ENCODE assay signal across 5 worm cellular contexts in the genomic region with DNA sequence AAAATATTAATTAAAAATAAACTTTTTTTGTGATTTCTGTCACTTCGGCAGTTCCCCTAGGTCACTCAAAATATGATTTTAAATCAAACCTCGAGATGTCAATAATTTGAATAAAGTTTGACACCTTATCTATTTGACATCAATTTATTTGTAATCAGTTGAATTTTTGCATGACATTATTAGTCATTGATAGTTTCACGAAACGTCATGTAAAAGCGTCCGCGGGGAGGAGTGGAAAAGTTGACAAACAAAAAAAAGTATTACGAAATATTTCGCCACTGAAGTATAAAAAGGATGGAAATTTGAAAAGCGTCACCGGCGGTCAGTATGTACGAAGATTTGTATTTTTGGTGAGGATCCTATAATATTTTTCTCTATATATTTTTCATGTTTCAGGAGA.
TF ChIP-seq lines count a peak whose summit lies in the region.

A gene (plus strand): TSS at position 271 of the 400 bp plus-strand sequence.

TF ChIP-seq in whole organism, L1 larva, 84 proteins besides CTCF, POLR2A, EP300 and RAD21:
- TF ChIP-seq jun-1 (tag; optimal IDR thresholded peaks at IDR 0.05; lab: Kevin White, UChicago) (no peak), skn-1 (tag; optimal IDR thresholded peaks at IDR 0.05; lab: Kevin White, UChicago) (peak; percentile 53), fos-1 (tag; optimal IDR thresholded peaks at IDR 0.05; lab: Kevin White, UChicago) (no peak), nhr-28 (tag; optimal IDR thresholded peaks at IDR 0.05; lab: Kevin White, UChicago) (no peak), efl-3 (GFP tag; optimal IDR thresholded peaks at IDR 0.05; lab: Kevin White, UChicago) (no peak), zip-4 (GFP tag; optimal IDR thresholded peaks at IDR 0.05; lab: Kevin White, UChicago) (peak; percentile 73), mef-2 (tag; optimal IDR thresholded peaks at IDR 0.05; lab: Kevin White, UChicago) (no peak), ama-1 (optimal IDR thresholded peaks at IDR 0.05; lab: Kevin White, UChicago) (no peak), unc-130 (tag; optimal IDR thresholded peaks at IDR 0.05; lab: Kevin White, UChicago) (no peak), nhr-77 (tag; optimal IDR thresholded peaks at IDR 0.05; lab: Kevin White, UChicago) (no peak), lin-15B (tag; optimal IDR thresholded peaks at IDR 0.05; lab: Kevin White, UChicago) (no peak), elt-2 (tag; optimal IDR thresholded peaks at IDR 0.05; lab: Kevin White, UChicago) (peak; percentile 74)

TF ChIP-seq in whole organism, L2 larva, 48 proteins besides CTCF, POLR2A, EP300 and RAD21 (continues in another document):
- TF ChIP-seq blmp-1 (tag; optimal IDR thresholded peaks at IDR 0.05; lab: Kevin White, UChicago; ENCODE audit: insufficient read depth) (no peak), ceh-16 (tag; optimal IDR thresholded peaks at IDR 0.05; lab: Kevin White, UChicago) (no peak), Y55F3AM.14 (GFP tag; optimal IDR thresholded peaks at IDR 0.05; lab: Kevin White, UChicago) (no peak), nhr-129 (tag; optimal IDR thresholded peaks at IDR 0.05; lab: Kevin White, UChicago) (peak; percentile 86), sem-4 (tag; optimal IDR thresholded peaks at IDR 0.05; lab: Kevin White, UChicago) (no peak), fos-1 (tag; optimal IDR thresholded peaks at IDR 0.05; lab: Kevin White, UChicago) (peak; percentile 97), sma-3 (GFP tag; optimal IDR thresholded peaks at IDR 0.05; lab: Kevin White, UChicago) (no peak), lin-13 (GFP tag; optimal IDR thresholded peaks at IDR 0.05; lab: Kevin White, UChicago) (no peak), nhr-25 (tag; optimal IDR thresholded peaks at IDR 0.05; lab: Kevin White, UChicago) (no peak), unc-39 (tag; optimal IDR thresholded peaks at IDR 0.05; lab: Kevin White, UChicago) (no peak), mab-5 (tag; optimal IDR thresholded peaks at IDR 0.05; lab: Kevin White, UChicago) (no peak), nhr-12 (tag; optimal IDR thresholded peaks at IDR 0.05; lab: Kevin White, UChicago) (no peak), elt-1 (tag; optimal IDR thresholded peaks at IDR 0.05; lab: Kevin White, UChicago) (no peak), sma-9 (GFP tag; optimal IDR thresholded peaks at IDR 0.05; lab: Kevin White, UChicago) (peak; percentile 59), sma-9 (tag; optimal IDR thresholded peaks at IDR 0.05; lab: Kevin White, UChicago) (no peak), gmeb-1 (tag; optimal IDR thresholded peaks at IDR 0.05; lab: Kevin White, UChicago) (peak; percentile 46), ceh-82 (tag; optimal IDR thresholded peaks at IDR 0.05; lab: Kevin White, UChicago) (no peak), unc-62 (GFP tag; optimal IDR thresholded peaks at IDR 0.05; lab: Kevin White, UChicago) (no peak), skn-1 (tag; optimal IDR thresholded peaks at IDR 0.05; lab: Kevin White, UChicago) (peak; percentile 67), snpc-4 (tag; optimal IDR thresholded peaks at IDR 0.05; lab: Kevin White, UChicago) (no peak)

TF ChIP-seq in whole organism, L3 larva, 47 proteins besides CTCF, POLR2A, EP300 and RAD21:
- TF ChIP-seq ZK546.5 (tag; optimal IDR thresholded peaks at IDR 0.05; lab: Kevin White, UChicago) (no peak), R02D3.7 (tag; optimal IDR thresholded peaks at IDR 0.05; lab: Kevin White, UChicago) (no peak), nfya-1 (tag; optimal IDR thresholded peaks at IDR 0.05; lab: Kevin White, UChicago; ENCODE audit: insufficient read depth) (no peak), elt-2 (tag; optimal IDR thresholded peaks at IDR 0.05; lab: Kevin White, UChicago) (peak; percentile 92), jun-1 (tag; optimal IDR thresholded peaks at IDR 0.05; lab: Kevin White, UChicago) (peak; percentile 64), nhr-23 (tag; optimal IDR thresholded peaks at IDR 0.05; lab: Kevin White, UChicago) (no peak), fkh-10 (GFP tag; optimal IDR thresholded peaks at IDR 0.05; lab: Kevin White, UChicago) (no peak), nhr-12 (tag; optimal IDR thresholded peaks at IDR 0.05; lab: Kevin White, UChicago) (no peak), pqm-1 (tag; optimal IDR thresholded peaks at IDR 0.05; lab: Kevin White, UChicago) (peak; percentile 81)

TF ChIP-seq in whole organism, L4 larva, 104 proteins besides CTCF, POLR2A, EP300 and RAD21 (continues in another document):
- TF ChIP-seq nhr-28 (tag; optimal IDR thresholded peaks at IDR 0.05; lab: Kevin White, UChicago) (peak; percentile 81), pqm-1 (tag; optimal IDR thresholded peaks at IDR 0.05; lab: Kevin White, UChicago) (peak; percentile 75), nhr-76 (tag; optimal IDR thresholded peaks at IDR 0.05; lab: Kevin White, UChicago) (no peak), pha-4 (GFP tag; IDR thresholded peaks at IDR 0.05; lab: Robert Waterston, UW) (peak; percentile 38; the same call in 1 of the 2 replicates), pha-4 (tag; optimal IDR thresholded peaks at IDR 0.05; lab: Kevin White, UChicago) (peak; percentile 29), nhr-48 (tag; optimal IDR thresholded peaks at IDR 0.05; lab: Kevin White, UChicago) (peak; percentile 45), Y5F2A.4 (GFP tag; optimal IDR thresholded peaks at IDR 0.05; lab: Kevin White, UChicago) (no peak), nhr-102 (tag; optimal IDR thresholded peaks at IDR 0.05; lab: Kevin White, UChicago) (peak; percentile 66), php-3 (GFP tag; IDR thresholded peaks at IDR 0.05; lab: Robert Waterston, UW) (peak; percentile 78), Y105C5A.15 (GFP tag; IDR thresholded peaks at IDR 0.05; lab: Robert Waterston, UW) (no peak), jun-1 (tag; optimal IDR thresholded peaks at IDR 0.05; lab: Kevin White, UChicago) (no peak), dpl-1 (GFP tag; optimal IDR thresholded peaks at IDR 0.05; lab: Kevin White, UChicago) (peak; percentile 14), lir-3 (tag; optimal IDR thresholded peaks at IDR 0.05; lab: Kevin White, UChicago) (no peak), ztf-7 (tag; optimal IDR thresholded peaks at IDR 0.05; lab: Kevin White, UChicago) (peak; percentile 67), nhr-6 (tag; optimal IDR thresholded peaks at IDR 0.05; lab: Kevin White, UChicago) (peak; percentile 17), mxl-3 (GFP tag; optimal IDR thresholded peaks at IDR 0.05; lab: Kevin White, UChicago) (no peak), nhr-77 (tag; optimal IDR thresholded peaks at IDR 0.05; lab: Kevin White, UChicago) (peak; percentile 86), madf-9 (GFP tag; conservative IDR thresholded peaks at IDR 0.05; lab: Robert Waterston, UW) (no peak), aha-1 (tag; lab: Kevin White, UChicago) (no peak), ztf-11 (tag; optimal IDR thresholded peaks at IDR 0.05; lab: Kevin White, UChicago) (no peak), dmd-6 (GFP tag; IDR thresholded peaks at IDR 0.05; lab: Robert Waterston, UW) (peak; percentile 97), nhr-41 (GFP tag; IDR thresholded peaks at IDR 0.05; lab: Robert Waterston, UW) (peak; percentile 58; the same call in 1 of the 2 replicates), duxl-1 (tag; optimal IDR thresholded peaks at IDR 0.05; lab: Kevin White, UChicago; ENCODE audit: poor library complexity) (no peak), sdz-12 (GFP tag; optimal IDR thresholded peaks at IDR 0.05; lab: Kevin White, UChicago) (no peak), lin-1 (GFP tag; IDR thresholded peaks at IDR 0.05; lab: Robert Waterston, UW) (0 out of 2 replicates have a peak, but pooled peaks have one; percentile 45), lsy-2 (tag; optimal IDR thresholded peaks at IDR 0.05; lab: Kevin White, UChicago) (no peak)

TF ChIP-seq in whole organism, young adult, 124 proteins besides CTCF, POLR2A, EP300 and RAD21:
- TF ChIP-seq snpc-3.4 (tag; optimal IDR thresholded peaks at IDR 0.05; lab: Kevin White, UChicago) (no peak), tbp1 (GFP tag; optimal IDR thresholded peaks at IDR 0.05; lab: Kevin White, UChicago) (no peak), nhr-179 (tag; optimal IDR thresholded peaks at IDR 0.05; lab: Kevin White, UChicago) (no peak), let-607 (tag; optimal IDR thresholded peaks at IDR 0.05; lab: Kevin White, UChicago) (peak in 1 of 2 experiments; percentile 29), lin-35 (GFP tag; optimal IDR thresholded peaks at IDR 0.05; lab: Kevin White, UChicago) (no peak), ets-4 (GFP tag; optimal IDR thresholded peaks at IDR 0.05; lab: Kevin White, UChicago) (peak; percentile 2), efl-1 (GFP tag; optimal IDR thresholded peaks at IDR 0.05; lab: Kevin White, UChicago) (no peak), ccch-3 (GFP tag; optimal IDR thresholded peaks at IDR 0.05; lab: Kevin White, UChicago) (no peak), ceh-79 (tag; optimal IDR thresholded peaks at IDR 0.05; lab: Kevin White, UChicago) (no peak), pha-4 (tag; optimal IDR thresholded peaks at IDR 0.05; lab: Kevin White, UChicago) (peak; percentile 63), ztf-22 (GFP tag; optimal IDR thresholded peaks at IDR 0.05; lab: Kevin White, UChicago) (peak; percentile 57), mxl-1 (tag; optimal IDR thresholded peaks at IDR 0.05; lab: Kevin White, UChicago) (no peak), cebp-1 (GFP tag; IDR thresholded peaks at IDR 0.05; lab: Robert Waterston, UW) (peak; percentile 93), cebp-1 (tag; optimal IDR thresholded peaks at IDR 0.05; lab: Kevin White, UChicago) (peak; percentile 95), Y53G8AR.9 (GFP tag; conservative IDR thresholded peaks at IDR 0.05; lab: Robert Waterston, UW) (no peak), ztf-18 (tag; optimal IDR thresholded peaks at IDR 0.05; lab: Kevin White, UChicago) (no peak), Y95B8A.8 (GFP tag; IDR thresholded peaks at IDR 0.05; lab: Robert Waterston, UW) (no peak), egl-44 (GFP tag; IDR thresholded peaks at IDR 0.05; lab: Robert Waterston, UW) (no peak), nhr-120 (GFP tag; IDR thresholded peaks at IDR 0.05; lab: Robert Waterston, UW) (no peak), gei-17 (GFP tag; optimal IDR thresholded peaks at IDR 0.05; lab: Kevin White, UChicago) (no peak), bed-2 (GFP tag; IDR thresholded peaks at IDR 0.05; lab: Robert Waterston, UW) (no peak), Y53F4B.3 (GFP tag; IDR thresholded peaks at IDR 0.05; lab: Robert Waterston, UW) (no peak), sptf-2 (GFP tag; optimal IDR thresholded peaks at IDR 0.05; lab: Kevin White, UChicago) (no peak), unc-62 (GFP tag; optimal IDR thresholded peaks at IDR 0.05; lab: Kevin White, UChicago) (peak; percentile 97), attf-5 (GFP tag; optimal IDR thresholded peaks at IDR 0.05; lab: Kevin White, UChicago) (peak; percentile 19), nhr-80 (tag; optimal IDR thresholded peaks at IDR 0.05; lab: Kevin White, UChicago) (peak; percentile 93), dox-1 (GFP tag; IDR thresholded peaks at IDR 0.05; lab: Robert Waterston, UW) (peak; percentile 53; the same call in 1 of the 2 replicates), sdz-38 (tag; optimal IDR thresholded peaks at IDR 0.05; lab: Kevin White, UChicago) (no peak), ZK185.1 (tag; optimal IDR thresholded peaks at IDR 0.05; lab: Kevin White, UChicago; ENCODE audit: poor library complexity, severe bottlenecking) (peak; percentile 31), atf-7 (tag; optimal IDR thresholded peaks at IDR 0.05; lab: Kevin White, UChicago) (peak; percentile 79), xnd-1 (tag; optimal IDR thresholded peaks at IDR 0.05; lab: Kevin White, UChicago) (no peak)
